Worm (Caenorhabditis elegans): ENCODE data around the gene zipt-13.

DNA sequence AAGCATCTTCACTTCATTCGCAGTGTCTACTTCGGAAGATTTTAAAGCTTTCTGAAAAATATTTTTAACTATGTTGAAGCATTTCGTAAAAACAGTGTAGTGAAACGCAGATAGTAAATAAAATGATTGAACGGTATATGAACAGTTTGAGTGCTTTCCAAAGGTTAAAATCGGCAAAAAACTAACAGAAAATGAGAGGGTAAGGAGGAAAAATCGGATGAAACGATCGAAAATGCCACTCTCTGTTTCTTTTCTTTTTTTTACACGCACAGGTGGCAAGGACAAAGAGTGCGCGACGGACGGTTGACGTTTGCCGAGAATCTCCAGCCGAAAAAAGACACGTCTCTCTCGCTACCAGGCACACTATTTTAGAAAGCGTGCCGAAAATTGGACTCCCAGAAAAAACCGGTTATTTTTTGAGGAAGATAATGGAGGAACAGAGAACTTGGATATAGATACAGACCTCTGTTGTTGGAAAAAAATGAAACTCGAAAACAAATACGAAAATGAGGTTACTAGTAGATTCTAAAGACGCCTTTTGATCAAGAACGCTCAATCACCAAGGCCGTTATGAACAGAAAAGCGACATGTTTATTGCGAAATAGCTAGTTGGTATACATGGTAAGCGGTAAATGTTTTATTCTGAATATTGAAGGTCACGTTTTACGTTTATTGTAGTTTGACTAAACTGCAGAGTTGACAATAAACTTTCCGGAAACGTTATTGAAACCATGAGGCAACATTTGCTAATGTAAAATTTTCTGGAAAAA lies 42.2 kb downstream of the zipt-13 start, which contains the start of gene myrf-2:
- TF ChIP-seq egl-27 (tag; optimal IDR thresholded peaks at IDR 0.05), result no peak
- TF ChIP-seq egl-13 (tag; optimal IDR thresholded peaks at IDR 0.05), result no peak
- TF ChIP-seq lin-14 (GFP tag; optimal IDR thresholded peaks at IDR 0.05), result peak; percentile 89
- TF ChIP-seq nhr-20 (tag; optimal IDR thresholded peaks at IDR 0.05), result peak; percentile 59
- no peak for TF ChIP-seq sox-4 (tag; optimal IDR thresholded peaks at IDR 0.05)
- no peak for TF ChIP-seq aly-2 (tag; optimal IDR thresholded peaks at IDR 0.05)
- no peak for TF ChIP-seq lin-35 (GFP tag; optimal IDR thresholded peaks at IDR 0.05)
- no peak for TF ChIP-seq jun-1 (tag; optimal IDR thresholded peaks at IDR 0.05)
- no peak for TF ChIP-seq nhr-28 (tag; optimal IDR thresholded peaks at IDR 0.05)
- TF ChIP-seq mef-2 (tag; optimal IDR thresholded peaks at IDR 0.05), result no peak

Data from whole organism, L1 larva.